Worm (Caenorhabditis elegans) whole organism, L3 larva: ENCODE data around the gene kin-18.

Experiments
- R02D3.7 ChIP-seq: fragments of 150-350 bp; optimal IDR thresholded peaks from 2 replicates; lab custom pipeline; 2014; ENCODE audit warnings: missing biosample characterization, missing genetic modification characterization
- ZK546.5 ChIP-seq: sonication (generic microtip); optimal IDR thresholded peaks from 2 replicates; lab custom pipeline; 2017; ENCODE audit warnings: missing biosample characterization, missing genetic modification characterization
- aly-2 ChIP-seq: fragments of 150-350 bp; optimal IDR thresholded peaks from 2 replicates; lab custom pipeline; 2014; ENCODE audit warnings: missing biosample characterization, missing genetic modification characterization
- ceh-9 ChIP-seq: sonication (generic microtip); optimal IDR thresholded peaks from 2 replicates; lab custom pipeline; 2018; ENCODE audit warnings: missing biosample characterization, missing genetic modification characterization
- daf-12 ChIP-seq: fragments of 150-350 bp; optimal IDR thresholded peaks from 2 replicates; lab custom pipeline; 2014; ENCODE audit warnings: missing biosample characterization, missing genetic modification reagents, missing genetic modification characterization
- egl-27 ChIP-seq: sonication (generic microtip); optimal IDR thresholded peaks from 4 replicates; lab custom pipeline; 2017; ENCODE audit warnings: missing biosample characterization, missing genetic modification reagents, missing genetic modification characterization
- egl-5 ChIP-seq: fragments of 150-350 bp; optimal IDR thresholded peaks from 2 replicates; lab custom pipeline; 2017; ENCODE audit warnings: missing biosample characterization, missing genetic modification reagents, missing genetic modification characterization, inconsistent platforms
- elt-1 ChIP-seq: fragments of 150-350 bp; optimal IDR thresholded peaks from 2 replicates; lab custom pipeline; 2014; ENCODE audit warnings: missing biosample characterization, missing genetic modification characterization
- elt-2 ChIP-seq: sonication (generic microtip); optimal IDR thresholded peaks from 2 replicates; lab custom pipeline; 2016; ENCODE audit warnings: missing genetic modification reagents, mild to moderate bottlenecking, missing genetic modification characterization, missing compliant biosample characterization
- eor-1 ChIP-seq, 2 experiments: fragments of 150-350 bp; optimal IDR thresholded peaks; 2 replicates each; lab custom pipeline; 2014 to 2018; ENCODE audit warnings: missing biosample characterization in 2 of 2, missing genetic modification characterization in 2 of 2
- fkh-10 ChIP-seq: sonication (generic microtip); optimal IDR thresholded peaks from 2 replicates; lab custom pipeline; 2017; ENCODE audit warnings: missing biosample characterization, missing genetic modification reagents, missing genetic modification characterization
- fos-1 ChIP-seq: fragments of 150-350 bp; optimal IDR thresholded peaks from 2 replicates; lab custom pipeline; 2014; ENCODE audit warnings: missing biosample characterization, missing genetic modification characterization
- hmg-11 ChIP-seq: sonication (generic microtip); optimal IDR thresholded peaks from 2 replicates; lab custom pipeline; 2016; ENCODE audit warnings: missing genetic modification characterization, missing compliant biosample characterization
- jun-1 ChIP-seq: fragments of 150-350 bp; optimal IDR thresholded peaks from 2 replicates; lab custom pipeline; 2014; ENCODE audit warnings: missing biosample characterization, missing genetic modification reagents, missing genetic modification characterization
- lin-15B ChIP-seq: fragments of 150-350 bp; optimal IDR thresholded peaks from 2 replicates; lab custom pipeline; 2014; ENCODE audit warnings: missing biosample characterization, missing genetic modification characterization
- lin-39 ChIP-seq: fragments of 150-350 bp; optimal IDR thresholded peaks from 2 replicates; lab custom pipeline; 2018; ENCODE audit warnings: missing biosample characterization, missing genetic modification reagents, missing genetic modification characterization
- lsy-12 ChIP-seq: sonication (generic microtip); optimal IDR thresholded peaks from 2 replicates; lab custom pipeline; 2016; ENCODE audit warnings: mild to moderate bottlenecking, missing genetic modification characterization, missing compliant biosample characterization
- mdl-1 ChIP-seq: fragments of 150-350 bp; optimal IDR thresholded peaks from 2 replicates; lab custom pipeline; 2014; ENCODE audit warnings: missing biosample characterization, missing genetic modification characterization
- mml-1 ChIP-seq: fragments of 150-350 bp; sonication (generic microtip); optimal IDR thresholded peaks from 3 replicates; lab custom pipeline; 2014; ENCODE audit warnings: missing biosample characterization, missing genetic modification characterization
- nfya-1 ChIP-seq: sonication (generic microtip); optimal IDR thresholded peaks from 2 replicates; lab custom pipeline; 2017; ENCODE audit warnings: missing genetic modification characterization, mild to moderate bottlenecking, missing compliant biosample characterization, antibody characterized with exemption, moderate library complexity; ENCODE audit not compliant: insufficient read depth
- nhr-11 ChIP-seq: fragments of 150-350 bp; optimal IDR thresholded peaks from 2 replicates; lab custom pipeline; 2014; ENCODE audit warnings: missing biosample characterization, missing genetic modification characterization
- nhr-23 ChIP-seq: fragments of 150-350 bp; optimal IDR thresholded peaks from 2 replicates; lab custom pipeline; 2014; ENCODE audit warnings: missing biosample characterization, missing genetic modification reagents, missing genetic modification characterization
- nhr-25 ChIP-seq: sonication (generic microtip); optimal IDR thresholded peaks from 2 replicates; lab custom pipeline; 2017; ENCODE audit warnings: missing biosample characterization, missing genetic modification characterization
- nhr-28 ChIP-seq: fragments of 150-350 bp; optimal IDR thresholded peaks from 2 replicates; lab custom pipeline; 2014; ENCODE audit warnings: missing biosample characterization, missing genetic modification characterization
- nhr-43 ChIP-seq: sonication (generic microtip); optimal IDR thresholded peaks from 2 replicates; lab custom pipeline; 2016; ENCODE audit warnings: mild to moderate bottlenecking, missing genetic modification characterization, missing compliant biosample characterization; ENCODE audit not compliant: poor library complexity, severe bottlenecking
- nhr-67 ChIP-seq: fragments of 150-350 bp; optimal IDR thresholded peaks from 2 replicates; lab custom pipeline; 2014; ENCODE audit warnings: missing biosample characterization, missing genetic modification characterization
- nhr-76 ChIP-seq: fragments of 150-350 bp; sonication (generic microtip); optimal IDR thresholded peaks from 5 replicates; lab custom pipeline; 2014; ENCODE audit warnings: missing biosample characterization, missing genetic modification characterization
- nhr-77 ChIP-seq: fragments of 150-350 bp; optimal IDR thresholded peaks from 2 replicates; lab custom pipeline; 2014; ENCODE audit warnings: missing biosample characterization, missing genetic modification characterization
- pha-4 ChIP-seq: fragments of 150-350 bp; optimal IDR thresholded peaks from 2 replicates; lab custom pipeline; 2014; ENCODE audit warnings: missing biosample characterization, missing genetic modification reagents, missing genetic modification characterization
- sea-2 ChIP-seq: fragments of 150-350 bp; sonication (generic microtip); optimal IDR thresholded peaks from 4 replicates; lab custom pipeline; 2014; ENCODE audit warnings: missing biosample characterization, missing genetic modification reagents, missing genetic modification characterization
- skn-1 ChIP-seq: fragments of 150-350 bp; optimal IDR thresholded peaks from 2 replicates; lab custom pipeline; 2014; ENCODE audit warnings: missing biosample characterization, missing genetic modification characterization
- snpc-4 ChIP-seq: fragments of 150-350 bp; optimal IDR thresholded peaks from 2 replicates; lab custom pipeline; 2014; ENCODE audit warnings: missing biosample characterization, missing genetic modification characterization
- tbx-2 ChIP-seq: sonication (generic microtip); optimal IDR thresholded peaks from 2 replicates; lab custom pipeline; 2016; ENCODE audit warnings: mild to moderate bottlenecking, missing genetic modification characterization, missing compliant biosample characterization
- unc-39 ChIP-seq: sonication (generic microtip); optimal IDR thresholded peaks from 4 replicates; lab custom pipeline; 2017; ENCODE audit warnings: missing biosample characterization, missing genetic modification characterization
- unc-62 ChIP-seq: fragments of 150-350 bp; sonication (generic microtip); optimal IDR thresholded peaks from 4 replicates; lab custom pipeline; 2014; ENCODE audit warnings: missing biosample characterization, missing genetic modification reagents, missing genetic modification characterization
- zag-1 ChIP-seq: fragments of 150-350 bp; optimal IDR thresholded peaks from 2 replicates; lab custom pipeline; 2014; ENCODE audit warnings: missing biosample characterization, missing genetic modification characterization
- ztf-11 ChIP-seq: fragments of 150-350 bp; optimal IDR thresholded peaks from 2 replicates; lab custom pipeline; 2014; ENCODE audit warnings: missing biosample characterization, missing genetic modification characterization

Gene kin-18

DNA sequence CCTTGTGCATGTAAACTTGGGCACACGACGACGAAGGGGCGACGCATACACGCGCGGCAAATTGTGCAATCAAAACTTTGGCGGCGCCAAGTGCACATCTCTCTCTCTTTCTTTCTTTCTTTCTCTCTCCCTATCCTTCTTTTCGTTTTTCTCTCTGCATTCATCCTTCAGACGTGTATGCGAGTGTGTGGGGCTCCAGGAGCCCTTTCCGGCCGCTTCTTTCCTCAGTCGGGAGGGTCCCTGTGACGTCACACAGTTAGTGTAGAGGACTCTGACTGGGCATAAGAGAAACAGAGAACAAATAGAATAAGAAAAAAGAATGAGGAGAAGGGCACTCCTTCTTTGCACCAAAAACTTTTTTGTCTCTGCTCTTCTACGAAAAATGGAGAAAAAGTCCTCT, 19.0 kb downstream of the kin-18 start (continued):
- TF ChIP-seq fkh-10 (GFP tag; lab: Kevin White, UChicago) = peak; percentile 92
- TF ChIP-seq mml-1 (tag; lab: Kevin White, UChicago) = no peak
- TF ChIP-seq ZK546.5 (tag; lab: Kevin White, UChicago) = no peak
- no peak for TF ChIP-seq nhr-43 (tag; lab: Kevin White, UChicago)
- no peak for TF ChIP-seq fos-1
- TF ChIP-seq elt-1 (tag; lab: Kevin White, UChicago) = no peak
- TF ChIP-seq nhr-67 = no peak

ce11 chrIII:6138457-6138856, 20.0 kb downstream of the kin-18 start:
- TF ChIP-seq elt-2 (tag; lab: Kevin White, UChicago) (no peak), egl-27 (tag; lab: Kevin White, UChicago) (no peak), mml-1 (tag; lab: Kevin White, UChicago) (no peak), egl-5 (tag; lab: Kevin White, UChicago) (peak; percentile 36), unc-39 (tag; lab: Kevin White, UChicago) (no peak), pha-4 (tag; lab: Kevin White, UChicago) (no peak), aly-2 (no peak), lin-39 (tag; lab: Kevin White, UChicago) (peak; percentile 48), nhr-23 (tag; lab: Kevin White, UChicago) (no peak), nfya-1 (tag; lab: Kevin White, UChicago) (peak; percentile 26), nhr-76 (tag; lab: Kevin White, UChicago) (no peak), mdl-1 (tag; lab: Kevin White, UChicago) (peak; percentile 29), fos-1 (no peak)

DNA sequence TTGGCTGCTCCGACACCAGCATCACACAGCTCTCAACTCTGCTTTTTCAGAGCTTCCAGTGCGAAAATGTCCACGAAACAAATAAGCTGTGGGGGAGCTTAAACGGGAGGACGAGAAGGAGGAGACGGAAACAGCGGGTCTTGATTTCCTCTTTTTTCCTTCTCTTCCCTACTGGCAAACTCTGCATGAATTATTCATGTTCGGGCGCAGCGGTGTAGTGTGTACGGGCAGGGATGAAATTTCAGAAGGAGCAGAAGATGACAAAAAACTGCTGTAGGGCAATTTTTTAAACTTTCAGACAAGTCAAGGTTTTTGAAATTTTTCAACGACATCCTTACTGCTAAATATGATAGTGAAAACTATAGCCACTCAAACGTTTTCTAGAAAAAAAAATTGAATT, 20.9 kb downstream of the kin-18 start:
- no peak for TF ChIP-seq egl-5 (tag; lab: Kevin White, UChicago)
- no peak for TF ChIP-seq daf-12 (tag; lab: Kevin White, UChicago)
- no peak for TF ChIP-seq tbx-2 (tag; lab: Kevin White, UChicago)
- TF ChIP-seq ceh-9 = no peak
- no peak for TF ChIP-seq mdl-1 (tag; lab: Kevin White, UChicago)
- TF ChIP-seq ztf-11 (tag; lab: Kevin White, UChicago) = no peak
- TF ChIP-seq lin-39 (tag; lab: Kevin White, UChicago) = peak; percentile 36

DNA sequence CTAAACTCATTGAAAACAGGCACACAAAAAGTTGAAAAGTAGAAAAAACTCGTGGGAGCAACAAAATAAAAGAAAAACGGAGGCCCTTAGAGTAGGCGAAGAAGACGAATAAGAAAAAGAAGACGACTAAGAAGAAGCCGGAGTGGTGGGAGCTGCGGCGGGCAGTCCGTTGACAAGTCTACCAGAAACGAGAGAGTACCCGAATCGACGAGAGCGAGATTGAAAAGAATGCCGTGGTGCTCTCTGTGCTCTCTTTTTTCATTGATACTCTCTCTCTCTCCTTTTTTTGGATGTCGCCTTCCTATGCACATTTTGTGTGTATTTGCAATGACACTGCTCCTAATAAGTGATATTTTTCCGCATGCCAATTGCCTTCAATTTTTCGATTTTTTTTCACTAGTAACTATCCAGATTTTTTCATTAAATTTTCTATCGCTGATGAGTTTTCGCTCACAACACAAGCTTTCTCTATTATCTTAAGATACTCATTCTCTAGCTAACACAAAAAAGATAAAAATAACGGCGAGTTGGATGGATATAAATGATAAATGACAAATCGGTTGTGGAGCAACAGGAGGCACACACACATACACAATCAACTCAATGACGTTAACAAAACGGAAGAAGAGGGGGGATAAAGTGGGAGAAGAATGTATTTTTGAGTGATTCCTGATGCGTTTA, 21.7 kb downstream of the kin-18 start:
- TF ChIP-seq nhr-28 (no peak), ceh-9 (no peak), nhr-77 (tag; lab: Kevin White, UChicago) (no peak), sea-2 (GFP tag; lab: Kevin White, UChicago) (no peak), zag-1 (tag; lab: Kevin White, UChicago) (no peak), tbx-2 (tag; lab: Kevin White, UChicago) (no peak), lin-15B (tag; lab: Kevin White, UChicago) (no peak), nhr-43 (tag; lab: Kevin White, UChicago) (no peak), R02D3.7 (tag; lab: Kevin White, UChicago) (no peak), egl-5 (tag; lab: Kevin White, UChicago) (peak; percentile 45), hmg-11 (peak; percentile 51), mml-1 (tag; lab: Kevin White, UChicago) (no peak), nhr-25 (tag; lab: Kevin White, UChicago) (no peak), ZK546.5 (tag; lab: Kevin White, UChicago) (no peak), lsy-12 (tag; lab: Kevin White, UChicago) (no peak), snpc-4 (tag; lab: Kevin White, UChicago) (peak; percentile 6), elt-1 (tag; lab: Kevin White, UChicago) (no peak), unc-62 (GFP tag; lab: Kevin White, UChicago) (no peak), nhr-67 (no peak), eor-1 (tag; optimal IDR thresholded peaks at IDR 0.05; lab: Kevin White, UChicago) (no peak), jun-1 (tag; lab: Kevin White, UChicago) (no peak), daf-12 (tag; lab: Kevin White, UChicago) (no peak), skn-1 (tag; lab: Kevin White, UChicago) (no peak), nfya-1 (tag; lab: Kevin White, UChicago) (peak; percentile 75), lin-39 (tag; lab: Kevin White, UChicago) (peak; percentile 56), nhr-11 (tag; lab: Kevin White, UChicago) (no peak)
